Fruit fly (Drosophila melanogaster): Measurements from ENCODE around the gene Uch.

Gene Uch

dm6 chr2L:2172460-2173121, 41.4 kb downstream of the Uch start (continued):
- TF ChIP-seq emc (GFP tag; optimal IDR thresholded peaks at IDR 0.05), result no peak
- no peak for TF ChIP-seq CG34422 (GFP tag; IDR thresholded peaks at IDR 0.05)
- peak; percentile 29; the same call in 2 of the 3 replicates for TF ChIP-seq row (GFP tag; IDR thresholded peaks at IDR 0.05)
- TF ChIP-seq HLH54F (GFP tag; optimal IDR thresholded peaks at IDR 0.05), result no peak
- TF ChIP-seq ci (GFP tag; IDR thresholded peaks at IDR 0.05), result 0 out of 3 replicates have a peak, but pooled peaks have one; percentile 8
- peak; percentile 7 for TF ChIP-seq phol (tag; optimal IDR thresholded peaks at IDR 0.05)
- peak; percentile 4 for TF ChIP-seq dmrt11E (tag; optimal IDR thresholded peaks at IDR 0.05)
- TF ChIP-seq org-1 (GFP tag; optimal IDR thresholded peaks at IDR 0.05), result no peak
- TF ChIP-seq zen (tag; optimal IDR thresholded peaks at IDR 0.05), result peak; percentile 54
- TF ChIP-seq CG11504 (tag; optimal IDR thresholded peaks at IDR 0.05), result peak; percentile 9
- no peak for TF ChIP-seq prd (optimal IDR thresholded peaks at IDR 0.05)
- peak; percentile 26; the same call in 1 of the 3 replicates for TF ChIP-seq prd (GFP tag; IDR thresholded peaks at IDR 0.05)
- peak in 1 of 2 experiments; percentile 37 for TF ChIP-seq Pdp1 (GFP tag; optimal IDR thresholded peaks at IDR 0.05)
- no peak for TF ChIP-seq fru (optimal IDR thresholded peaks at IDR 0.05)

dm6 chr2L:2171366-2172078, 42.5 kb downstream of the Uch start:
- TF ChIP-seq ase (GFP tag; IDR thresholded peaks at IDR 0.05) (no peak), CG3407 (GFP tag; optimal IDR thresholded peaks at IDR 0.05) (no peak), inv (GFP tag; IDR thresholded peaks at IDR 0.05; ENCODE audit: partially characterized antibody) (no peak), CG12769 (tag; optimal IDR thresholded peaks at IDR 0.05) (peak; percentile 50), CG2199 (GFP tag; IDR thresholded peaks at IDR 0.05) (no peak), CG3281 (GFP tag; optimal IDR thresholded peaks at IDR 0.05) (peak; percentile 13), H2.0 (GFP tag; IDR thresholded peaks at IDR 0.05) (no peak), MTF-1 (GFP tag; optimal IDR thresholded peaks at IDR 0.05; ENCODE audit: borderline replicate concordance) (no peak), CG31365 (tag; optimal IDR thresholded peaks at IDR 0.05) (no peak), CG11247 (GFP tag; IDR thresholded peaks at IDR 0.05) (no peak), cg (GFP tag; optimal IDR thresholded peaks at IDR 0.05) (no peak), Nf-YB (GFP tag; optimal IDR thresholded peaks at IDR 0.05) (peak; percentile 73), Poxn (GFP tag; IDR thresholded peaks at IDR 0.05) (peak; percentile 22; the same call in 1 of the 2 replicates), CG13624 (GFP tag; optimal IDR thresholded peaks at IDR 0.05) (no peak), CG14441 (GFP tag; IDR thresholded peaks at IDR 0.05) (peak; percentile 54), CG16813 (GFP tag; IDR thresholded peaks at IDR 0.05; ENCODE audit: partially characterized antibody) (no peak), Hr51 (GFP tag; optimal IDR thresholded peaks at IDR 0.05) (no peak), CG10147 (GFP tag; optimal IDR thresholded peaks at IDR 0.05) (peak; percentile 27), mld (GFP tag; IDR thresholded peaks at IDR 0.05; ENCODE audit: partially characterized antibody) (no peak), gcm2 (GFP tag; optimal IDR thresholded peaks at IDR 0.05) (no peak), ara (GFP tag; IDR thresholded peaks at IDR 0.05) (no peak), GATAe (GFP tag; conservative IDR thresholded peaks at IDR 0.05) (peak; percentile 77), Bdp1 (GFP tag; optimal IDR thresholded peaks at IDR 0.05) (no peak), unpg (GFP tag; optimal IDR thresholded peaks at IDR 0.05) (no peak), bbx (GFP tag; IDR thresholded peaks at IDR 0.05; ENCODE audit: partially characterized antibody) (no peak), CG18599 (GFP tag; optimal IDR thresholded peaks at IDR 0.05) (peak; percentile 49), CG12391 (tag; optimal IDR thresholded peaks at IDR 0.05) (no peak), CG43689 (GFP tag; IDR thresholded peaks at IDR 0.05) (no peak), CG11504 (tag; optimal IDR thresholded peaks at IDR 0.05) (no peak), CG15514 (GFP tag; optimal IDR thresholded peaks at IDR 0.05) (peak; percentile 26), Eip74EF (GFP tag; optimal IDR thresholded peaks at IDR 0.05) (peak in 1 of 2 experiments; percentile 54), CrebB (tag; optimal IDR thresholded peaks at IDR 0.05) (no peak), fu2 (GFP tag; optimal IDR thresholded peaks at IDR 0.05) (no peak), CG16779 (GFP tag; IDR thresholded peaks at IDR 0.05) (no peak)
